Worm (Caenorhabditis elegans) whole organism, midembryonic: ENCODE results near the gene msp-81.

ENCODE experiments used
- T22C8.4 ChIP-seq: fragments of 200-800 bp; sonication (Bioruptor generic); IDR thresholded peaks from 2 replicates; pipeline ENCODE4 v1.3.6; 2022; ENCODE audit warnings: missing genetic modification characterization, missing compliant biosample characterization
- cog-1 ChIP-seq: sonication (generic microtip); optimal IDR thresholded peaks from 2 replicates; lab custom pipeline; 2016; ENCODE audit warnings: missing genetic modification characterization, missing compliant biosample characterization
- flt-1 ChIP-seq: fragments of 200-800 bp; sonication (Bioruptor generic); IDR thresholded peaks from 2 replicates; pipeline ENCODE4 v1.3.6; 2022; ENCODE audit warnings: missing genetic modification characterization, missing compliant biosample characterization
- klf-2 ChIP-seq: fragments of 200-800 bp; sonication (Bioruptor generic); conservative IDR thresholded peaks from 2 replicates; pipeline ENCODE4 v1.3.6; 2022; ENCODE audit warnings: missing genetic modification reagents, missing genetic modification characterization, missing compliant biosample characterization
- ref-1 ChIP-seq: fragments of 200-800 bp; sonication (Bioruptor generic); conservative IDR thresholded peaks from 2 replicates; pipeline ENCODE4 v1.3.6; 2022; ENCODE audit warnings: missing genetic modification reagents, missing genetic modification characterization, missing compliant biosample characterization
- ztf-23 ChIP-seq: fragments of 200-800 bp; sonication (Bioruptor generic); IDR thresholded peaks from 2 replicates; pipeline ENCODE4 v1.3.6; 2022; ENCODE audit warnings: missing genetic modification reagents, missing genetic modification characterization, missing compliant biosample characterization
- ztf-29 ChIP-seq: fragments of 200-800 bp; sonication (Bioruptor generic); IDR thresholded peaks from 2 replicates; pipeline ENCODE4 v1.3.6; 2022; ENCODE audit warnings: missing genetic modification reagents, missing genetic modification characterization, missing compliant biosample characterization

ce11 chrIV:9849624-9850023, 13.4 kb upstream of the msp-81 start, which contains the start of gene K07F5.8:
- TF ChIP-seq ref-1 (GFP tag; lab: Robert Waterston, UW) (no peak), T22C8.4 (GFP tag; lab: Robert Waterston, UW) (no peak), cog-1 (no peak), flt-1 (GFP tag; lab: Robert Waterston, UW) (no peak), klf-2 (no peak), ztf-23 (GFP tag; lab: Robert Waterston, UW) (no peak), ztf-29 (GFP tag; lab: Robert Waterston, UW) (no peak)
